Worm (Caenorhabditis elegans) whole organism, L4/young adult: ENCODE results near the gene cutl-3.

ENCODE experiments used
- dao-5 ChIP-seq: sonication (generic microtip); optimal IDR thresholded peaks from 2 replicates; lab custom pipeline; 2016; ENCODE audit warnings: missing genotype, missing genetic modification characterization, moderate library complexity, missing compliant biosample characterization
- him-1 ChIP-seq: sonication (generic microtip); optimal IDR thresholded peaks from 2 replicates; lab custom pipeline; 2016; ENCODE audit warnings: missing genotype, missing genetic modification reagents, missing genetic modification characterization, missing compliant biosample characterization

DNA sequence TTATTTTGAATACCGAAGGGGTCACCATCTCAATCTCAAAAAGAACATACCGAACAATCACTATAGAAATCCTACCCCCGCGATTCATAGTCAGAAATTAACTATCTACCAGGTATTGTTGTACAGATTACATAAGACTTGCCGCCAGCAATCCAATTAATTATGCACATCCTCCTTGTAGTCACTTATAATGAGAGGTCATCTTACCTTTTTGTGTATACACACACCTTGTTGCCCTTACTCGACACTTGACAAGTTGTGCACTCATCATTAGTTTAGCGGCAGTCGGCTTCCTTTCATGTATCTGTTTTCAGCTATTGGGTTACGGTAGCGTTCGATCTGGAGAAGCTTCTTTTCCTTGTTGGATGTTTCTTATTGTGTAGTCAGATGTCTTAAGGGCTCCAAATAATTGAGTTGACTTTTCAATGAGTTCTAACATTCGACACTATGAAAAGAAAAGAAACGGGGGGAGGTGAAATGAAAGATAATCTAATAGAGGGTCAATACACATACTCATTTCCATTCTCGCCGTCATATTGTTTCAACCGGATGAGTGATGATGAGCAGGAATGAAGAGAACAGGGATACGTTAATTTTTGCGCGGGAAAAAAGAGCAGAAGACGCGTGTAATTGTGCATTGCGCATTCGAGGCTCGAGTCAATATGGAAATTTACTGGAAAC, 39.5 kb downstream of the cutl-3 start:
- no peak for TF ChIP-seq him-1 (tag; lab: Kevin White, UChicago)
- TF ChIP-seq dao-5 (tag; lab: Kevin White, UChicago): no peak
